Worm (Caenorhabditis elegans): ENCODE data around the gene F35B3.3.
A peak's percentile ranks its signal among the peaks of the same experiment; 100 is the strongest.

- no peak for TF ChIP-seq sem-4 (tag; optimal IDR thresholded peaks at IDR 0.05)
- TF ChIP-seq zag-1 (tag; optimal IDR thresholded peaks at IDR 0.05) = peak; percentile 49
- no peak for TF ChIP-seq unc-62 (GFP tag; optimal IDR thresholded peaks at IDR 0.05)
Measured at ce11 chrX:16991437-16991836, 21.8 kb upstream of the F35B3.3 start.

Measured in whole organism, L2 larva.